Worm (Caenorhabditis elegans) whole organism, L3 larva: Measurements from ENCODE around the gene cah-1.
A peak's percentile ranks its signal among the peaks of the same experiment; 100 is the strongest.

Experiments used
- ZK546.5 ChIP-seq: sonication (generic microtip); optimal IDR thresholded peaks from 2 replicates; lab custom pipeline; 2017; ENCODE audit warnings: missing biosample characterization, missing genetic modification characterization
- aly-2 ChIP-seq: fragments of 150-350 bp; optimal IDR thresholded peaks from 2 replicates; lab custom pipeline; 2014; ENCODE audit warnings: missing biosample characterization, missing genetic modification characterization
- ama-1 ChIP-seq: fragments of 150-350 bp; optimal IDR thresholded peaks from 2 replicates; lab custom pipeline; 2018
- ceh-28 ChIP-seq: fragments of 150-350 bp; optimal IDR thresholded peaks from 2 replicates; lab custom pipeline; 2014; ENCODE audit warnings: missing biosample characterization, missing genetic modification reagents, missing genetic modification characterization
- ceh-82 ChIP-seq: fragments of 150-350 bp; optimal IDR thresholded peaks from 2 replicates; lab custom pipeline; 2014; ENCODE audit warnings: missing biosample characterization, missing genetic modification characterization
- ceh-9 ChIP-seq: sonication (generic microtip); optimal IDR thresholded peaks from 2 replicates; lab custom pipeline; 2018; ENCODE audit warnings: missing biosample characterization, missing genetic modification characterization
- daf-12 ChIP-seq: fragments of 150-350 bp; optimal IDR thresholded peaks from 2 replicates; lab custom pipeline; 2014; ENCODE audit warnings: missing biosample characterization, missing genetic modification reagents, missing genetic modification characterization
- egl-27 ChIP-seq: sonication (generic microtip); optimal IDR thresholded peaks from 4 replicates; lab custom pipeline; 2017; ENCODE audit warnings: missing biosample characterization, missing genetic modification reagents, missing genetic modification characterization
- elt-1 ChIP-seq: fragments of 150-350 bp; optimal IDR thresholded peaks from 2 replicates; lab custom pipeline; 2014; ENCODE audit warnings: missing biosample characterization, missing genetic modification characterization
- elt-2 ChIP-seq: sonication (generic microtip); optimal IDR thresholded peaks from 2 replicates; lab custom pipeline; 2016; ENCODE audit warnings: missing genetic modification reagents, mild to moderate bottlenecking, missing genetic modification characterization, missing compliant biosample characterization
- elt-3 ChIP-seq, 3 experiments: fragments of 150-350 bp in 1 of 3; sonication (generic microtip) in 2 of 3; optimal IDR thresholded peaks; 2 replicates in 2 of 3; 4 replicates in 1 of 3; lab custom pipeline; 2014 to 2017; ENCODE audit warnings: missing biosample characterization in 3 of 3, missing genetic modification characterization in 3 of 3
- eor-1 ChIP-seq, 2 experiments: fragments of 150-350 bp; optimal IDR thresholded peaks; 2 replicates each; lab custom pipeline; 2014 to 2018; ENCODE audit warnings: missing biosample characterization in 2 of 2, missing genetic modification characterization in 2 of 2
- fkh-10 ChIP-seq: sonication (generic microtip); optimal IDR thresholded peaks from 2 replicates; lab custom pipeline; 2017; ENCODE audit warnings: missing biosample characterization, missing genetic modification reagents, missing genetic modification characterization
- fkh-2 ChIP-seq: fragments of 150-350 bp; optimal IDR thresholded peaks from 2 replicates; lab custom pipeline; 2014; ENCODE audit warnings: missing biosample characterization, missing genetic modification reagents, missing genetic modification characterization
- fos-1 ChIP-seq: fragments of 150-350 bp; optimal IDR thresholded peaks from 2 replicates; lab custom pipeline; 2014; ENCODE audit warnings: missing biosample characterization, missing genetic modification characterization
- lsy-12 ChIP-seq: sonication (generic microtip); optimal IDR thresholded peaks from 2 replicates; lab custom pipeline; 2016; ENCODE audit warnings: mild to moderate bottlenecking, missing genetic modification characterization, missing compliant biosample characterization
- mdl-1 ChIP-seq: fragments of 150-350 bp; optimal IDR thresholded peaks from 2 replicates; lab custom pipeline; 2014; ENCODE audit warnings: missing biosample characterization, missing genetic modification characterization
- mml-1 ChIP-seq: fragments of 150-350 bp; sonication (generic microtip); optimal IDR thresholded peaks from 3 replicates; lab custom pipeline; 2014; ENCODE audit warnings: missing biosample characterization, missing genetic modification characterization
- nhr-12 ChIP-seq: fragments of 150-350 bp; optimal IDR thresholded peaks from 2 replicates; lab custom pipeline; 2014; ENCODE audit warnings: missing biosample characterization, missing genetic modification characterization
- nhr-23 ChIP-seq: fragments of 150-350 bp; optimal IDR thresholded peaks from 2 replicates; lab custom pipeline; 2014; ENCODE audit warnings: missing biosample characterization, missing genetic modification reagents, missing genetic modification characterization
- nhr-237 ChIP-seq: fragments of 150-350 bp; optimal IDR thresholded peaks from 2 replicates; lab custom pipeline; 2014; ENCODE audit warnings: missing biosample characterization, missing genetic modification characterization
- nhr-25 ChIP-seq: sonication (generic microtip); optimal IDR thresholded peaks from 2 replicates; lab custom pipeline; 2017; ENCODE audit warnings: missing biosample characterization, missing genetic modification characterization
- nhr-28 ChIP-seq: fragments of 150-350 bp; optimal IDR thresholded peaks from 2 replicates; lab custom pipeline; 2014; ENCODE audit warnings: missing biosample characterization, missing genetic modification characterization
- nhr-43 ChIP-seq: sonication (generic microtip); optimal IDR thresholded peaks from 2 replicates; lab custom pipeline; 2016; ENCODE audit warnings: mild to moderate bottlenecking, missing genetic modification characterization, missing compliant biosample characterization; ENCODE audit not compliant: poor library complexity, severe bottlenecking
- nhr-76 ChIP-seq: fragments of 150-350 bp; sonication (generic microtip); optimal IDR thresholded peaks from 5 replicates; lab custom pipeline; 2014; ENCODE audit warnings: missing biosample characterization, missing genetic modification characterization
- nhr-77 ChIP-seq: fragments of 150-350 bp; optimal IDR thresholded peaks from 2 replicates; lab custom pipeline; 2014; ENCODE audit warnings: missing biosample characterization, missing genetic modification characterization
- pqm-1 ChIP-seq: fragments of 150-350 bp; optimal IDR thresholded peaks from 2 replicates; lab custom pipeline; 2017; ENCODE audit warnings: missing biosample characterization, missing genetic modification characterization, inconsistent platforms
- skn-1 ChIP-seq: fragments of 150-350 bp; optimal IDR thresholded peaks from 2 replicates; lab custom pipeline; 2014; ENCODE audit warnings: missing biosample characterization, missing genetic modification characterization
- unc-39 ChIP-seq: sonication (generic microtip); optimal IDR thresholded peaks from 4 replicates; lab custom pipeline; 2017; ENCODE audit warnings: missing biosample characterization, missing genetic modification characterization
- unc-62 ChIP-seq: fragments of 150-350 bp; sonication (generic microtip); optimal IDR thresholded peaks from 4 replicates; lab custom pipeline; 2014; ENCODE audit warnings: missing biosample characterization, missing genetic modification reagents, missing genetic modification characterization
- zag-1 ChIP-seq: fragments of 150-350 bp; optimal IDR thresholded peaks from 2 replicates; lab custom pipeline; 2014; ENCODE audit warnings: missing biosample characterization, missing genetic modification characterization
- ztf-11 ChIP-seq: fragments of 150-350 bp; optimal IDR thresholded peaks from 2 replicates; lab custom pipeline; 2014; ENCODE audit warnings: missing biosample characterization, missing genetic modification characterization

Gene cah-1

DNA sequence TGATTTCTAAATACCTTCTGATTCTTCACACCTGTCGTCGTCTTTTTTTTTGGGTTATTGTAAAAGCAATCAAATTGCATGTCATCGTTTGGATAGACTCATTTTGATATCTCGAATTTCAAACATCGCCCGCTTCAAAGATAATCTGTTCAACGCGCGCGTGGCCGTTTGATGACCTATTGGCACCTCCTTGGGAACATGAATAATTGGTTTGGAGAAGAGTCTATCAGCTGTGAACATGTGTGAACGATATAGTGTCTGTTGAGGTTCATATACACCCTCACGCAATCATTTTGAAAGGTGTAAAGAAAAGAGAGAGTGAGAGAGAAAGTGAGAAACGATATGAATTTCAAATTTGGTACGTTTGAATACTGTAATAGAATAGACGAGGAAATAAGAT, 35.2 kb upstream of the cah-1 start:
- no peak for TF ChIP-seq ceh-28 (tag; lab: Kevin White, UChicago)
- TF ChIP-seq skn-1 (tag; lab: Kevin White, UChicago) = no peak
- no peak for TF ChIP-seq nhr-12 (tag; lab: Kevin White, UChicago)
- no peak for TF ChIP-seq zag-1 (tag; lab: Kevin White, UChicago)
- no peak for TF ChIP-seq fos-1
- TF ChIP-seq nhr-23 (tag; lab: Kevin White, UChicago) = no peak
- no peak for TF ChIP-seq nhr-237
- no peak for TF ChIP-seq daf-12
- TF ChIP-seq ztf-11 (tag; lab: Kevin White, UChicago) = no peak
- TF ChIP-seq elt-2 (tag; lab: Kevin White, UChicago) = no peak
- TF ChIP-seq nhr-76 = no peak
- no peak for TF ChIP-seq nhr-28 (tag; lab: Kevin White, UChicago)
- TF ChIP-seq nhr-77 (tag; lab: Kevin White, UChicago) = no peak
- no peak for TF ChIP-seq fkh-2 (tag; lab: Kevin White, UChicago)
- TF ChIP-seq elt-1 (tag; lab: Kevin White, UChicago) = no peak
- TF ChIP-seq aly-2 (tag; lab: Kevin White, UChicago) = no peak
- TF ChIP-seq, all 47 proteins: peak for 0

DNA sequence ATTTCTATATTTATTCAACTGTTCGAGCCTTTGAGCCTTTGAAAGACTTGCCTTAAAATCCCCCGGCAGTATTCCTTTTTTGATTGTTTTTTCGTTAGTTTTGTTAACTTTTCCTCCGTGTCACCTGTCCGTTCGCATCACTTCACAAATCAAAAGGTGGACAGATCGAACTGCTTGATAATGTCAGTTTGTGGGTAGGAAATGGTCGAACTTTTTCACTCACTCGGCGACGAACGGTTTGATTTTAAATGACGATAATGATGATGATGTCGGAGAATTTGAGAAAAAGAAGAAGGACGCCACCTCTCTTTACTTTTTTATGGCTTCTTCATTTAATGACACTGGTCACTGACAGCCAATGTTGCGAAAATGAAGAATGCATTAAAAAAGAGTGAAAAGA, 33.6 kb upstream of the cah-1 start:
- TF ChIP-seq mdl-1 (tag; lab: Kevin White, UChicago) = no peak
- no peak for TF ChIP-seq mml-1 (tag; lab: Kevin White, UChicago)
- no peak for TF ChIP-seq nhr-237
- TF ChIP-seq nhr-28 (tag; lab: Kevin White, UChicago) = no peak
- TF ChIP-seq pqm-1 = no peak
- TF ChIP-seq egl-27 (tag; lab: Kevin White, UChicago) = no peak
- TF ChIP-seq ZK546.5 (tag; lab: Kevin White, UChicago) = no peak
- TF ChIP-seq skn-1 (tag; lab: Kevin White, UChicago) = no peak
- TF ChIP-seq nhr-25 (tag; lab: Kevin White, UChicago) = peak; percentile 39
- TF ChIP-seq ceh-82 (tag; lab: Kevin White, UChicago) = no peak
- TF ChIP-seq elt-1 (tag; lab: Kevin White, UChicago) = peak; percentile 63
- peak; percentile 40 for TF ChIP-seq unc-62 (GFP tag; lab: Kevin White, UChicago)
- TF ChIP-seq, all 47 proteins: peak for 3

DNA sequence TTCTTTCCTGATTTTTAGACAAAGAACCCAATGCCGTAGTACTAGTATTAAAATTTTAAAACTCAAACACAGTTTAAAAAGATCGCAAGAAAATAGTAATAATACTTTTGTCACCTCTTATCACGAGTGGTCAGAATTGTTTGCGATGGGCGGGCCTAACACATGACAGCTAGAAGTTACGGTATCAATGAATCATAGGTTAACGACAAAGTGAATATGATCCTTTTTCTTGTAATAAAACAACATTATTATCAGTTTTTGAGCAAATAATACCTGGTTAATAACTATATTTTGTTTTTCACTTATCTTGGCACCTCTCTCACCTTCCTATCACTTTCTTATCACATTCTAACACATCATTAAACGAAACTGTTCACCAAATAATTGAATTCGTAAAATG, 27.6 kb upstream of the cah-1 start:
- TF ChIP-seq nhr-43 (tag; lab: Kevin White, UChicago) (no peak), nhr-23 (tag; lab: Kevin White, UChicago) (no peak), daf-12 (no peak), ztf-11 (tag; lab: Kevin White, UChicago) (no peak), eor-1 (tag; optimal IDR thresholded peaks at IDR 0.05; lab: Kevin White, UChicago) (no peak), mml-1 (tag; lab: Kevin White, UChicago) (no peak), elt-3 (tag; optimal IDR thresholded peaks at IDR 0.05; lab: Kevin White, UChicago) (no peak), pqm-1 (peak; percentile 55), elt-2 (tag; lab: Kevin White, UChicago) (peak; percentile 65), ceh-9 (tag; lab: Kevin White, UChicago) (no peak), mdl-1 (tag; lab: Kevin White, UChicago) (no peak), nhr-77 (tag; lab: Kevin White, UChicago) (no peak)

DNA sequence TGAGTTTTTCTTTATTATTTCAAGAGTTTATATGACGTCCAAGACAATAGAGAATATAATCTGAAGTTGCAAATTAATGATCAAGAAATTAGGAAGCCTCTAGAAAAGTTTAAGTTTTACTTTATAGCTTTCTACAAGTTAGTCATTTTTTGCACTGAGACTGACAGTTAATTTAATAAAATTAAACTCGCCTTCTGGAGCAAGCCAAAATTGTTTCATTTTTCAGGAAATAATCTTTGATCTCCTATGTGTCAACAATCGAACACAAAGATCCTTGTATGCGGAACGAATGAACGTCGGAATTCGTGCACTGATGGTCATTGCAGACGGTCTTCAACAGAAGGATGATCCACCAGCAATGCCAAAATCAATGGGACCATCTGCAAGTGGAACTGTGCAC, 27.0 kb upstream of the cah-1 start:
- TF ChIP-seq mdl-1 (tag; lab: Kevin White, UChicago) (no peak), fos-1 (no peak), ZK546.5 (tag; lab: Kevin White, UChicago) (no peak), aly-2 (tag; lab: Kevin White, UChicago) (no peak)

DNA sequence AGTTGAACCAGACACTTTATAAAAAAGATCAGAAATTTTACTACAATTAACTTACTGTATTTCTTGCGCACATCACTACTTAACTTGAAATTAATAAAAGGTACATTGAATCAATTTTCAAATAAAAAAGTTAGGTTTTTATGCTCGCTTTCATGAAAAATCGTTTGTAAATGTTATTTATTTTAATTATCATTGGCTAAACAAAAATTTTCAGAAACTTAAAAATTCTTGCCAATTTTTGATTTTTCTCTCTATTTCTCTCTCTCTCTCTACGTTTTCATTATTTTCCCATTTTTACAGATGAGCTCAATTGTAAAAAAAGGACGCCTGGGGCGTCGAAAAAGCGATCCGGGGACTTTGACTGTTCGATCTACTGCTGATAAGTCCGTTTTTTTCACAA, 24.0 kb upstream of the cah-1 start, which contains the start of gene sax-2:
sax-2 (plus strand) TSS at position 301 of the 400 bp plus-strand sequence.
- TF ChIP-seq unc-39 (tag; lab: Kevin White, UChicago) (no peak), ceh-28 (tag; lab: Kevin White, UChicago) (no peak), lsy-12 (tag; lab: Kevin White, UChicago) (no peak), ama-1 (lab: Kevin White, UChicago) (no peak), nhr-12 (tag; lab: Kevin White, UChicago) (no peak), nhr-23 (tag; lab: Kevin White, UChicago) (no peak), fkh-10 (GFP tag; lab: Kevin White, UChicago) (no peak), nhr-76 (no peak), fkh-2 (tag; lab: Kevin White, UChicago) (no peak)
- TF ChIP-seq, all 47 proteins: peak for 0
